ENCODE assay signal across 3 worm cellular contexts in the genomic region with DNA sequence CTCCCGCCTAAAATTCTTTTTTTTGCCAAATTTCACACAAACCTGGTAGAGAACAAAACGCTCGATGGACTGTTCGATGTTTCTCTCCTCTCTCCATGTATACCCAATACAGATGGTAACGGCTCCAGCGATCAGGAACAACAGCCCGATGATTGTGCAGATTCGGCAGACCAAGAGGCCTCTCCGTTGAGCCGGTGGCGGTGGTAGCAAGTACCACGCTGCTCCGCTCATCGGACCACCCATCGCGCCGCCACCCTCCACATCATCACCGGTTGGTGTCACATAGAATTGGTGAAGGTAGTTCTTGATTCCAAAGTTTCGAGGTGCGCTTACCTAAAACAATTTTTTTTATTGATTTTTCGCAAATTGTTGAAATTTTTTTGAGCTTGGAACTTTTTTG.
TF ChIP-seq lines count a peak whose summit lies in the region.

No protein-coding gene starts in this region.

TF ChIP-seq in whole organism, L1 larva, 84 proteins besides CTCF, POLR2A, EP300 and RAD21:
- 0 out of 2 replicates have a peak, but pooled peaks have one; percentile 74 for TF ChIP-seq ets-5 (GFP tag; IDR thresholded peaks at IDR 0.05; lab: Robert Waterston, UW)
- no peak for TF ChIP-seq lsy-2 (tag; optimal IDR thresholded peaks at IDR 0.05; lab: Kevin White, UChicago)
- peak; percentile 4 for TF ChIP-seq ceh-8 (GFP tag; optimal IDR thresholded peaks at IDR 0.05; lab: Kevin White, UChicago)

TF ChIP-seq in whole organism, L4 larva, 104 proteins besides CTCF, POLR2A, EP300 and RAD21:
- peak; percentile 80 for TF ChIP-seq set-16 (GFP tag; IDR thresholded peaks at IDR 0.05; lab: Robert Waterston, UW)
- no peak for TF ChIP-seq T20F7.1 (GFP tag; optimal IDR thresholded peaks at IDR 0.05; lab: Kevin White, UChicago)
- peak; percentile 18; the same call in 1 of the 2 replicates for TF ChIP-seq hmg-1.1 (GFP tag; IDR thresholded peaks at IDR 0.05; lab: Robert Waterston, UW)
- TF ChIP-seq aha-1 (tag; lab: Kevin White, UChicago) = peak; percentile 41
- no peak for TF ChIP-seq hlh-30 (tag; optimal IDR thresholded peaks at IDR 0.05; lab: Kevin White, UChicago; ENCODE audit: insufficient read depth)

TF ChIP-seq in whole organism, young adult, 124 proteins besides CTCF, POLR2A, EP300 and RAD21:
- TF ChIP-seq let-607 (tag; optimal IDR thresholded peaks at IDR 0.05; lab: Kevin White, UChicago) (no peak), egl-44 (GFP tag; IDR thresholded peaks at IDR 0.05; lab: Robert Waterston, UW) (no peak), aptf-2 (GFP tag; conservative IDR thresholded peaks at IDR 0.05; lab: Robert Waterston, UW) (no peak), C17E4.6 (GFP tag; IDR thresholded peaks at IDR 0.05; lab: Robert Waterston, UW) (no peak), B0019.2 (GFP tag; conservative IDR thresholded peaks at IDR 0.05; lab: Robert Waterston, UW) (no peak), unc-62 (GFP tag; optimal IDR thresholded peaks at IDR 0.05; lab: Kevin White, UChicago) (no peak), aptf-3 (GFP tag; IDR thresholded peaks at IDR 0.05; lab: Robert Waterston, UW) (0 out of 2 replicates have a peak, but pooled peaks have one; percentile 19), nfyb-1 (GFP tag; IDR thresholded peaks at IDR 0.05; lab: Robert Waterston, UW) (no peak), hmg-1.2 (GFP tag; IDR thresholded peaks at IDR 0.05; lab: Robert Waterston, UW) (0 out of 2 replicates have a peak, but pooled peaks have one; percentile 7), F39B2.1 (GFP tag; IDR thresholded peaks at IDR 0.05; lab: Robert Waterston, UW) (0 out of 2 replicates have a peak, but pooled peaks have one; percentile 18), Y67H2A.10 (GFP tag; conservative IDR thresholded peaks at IDR 0.05; lab: Robert Waterston, UW) (no peak), let-526 (GFP tag; IDR thresholded peaks at IDR 0.05; lab: Robert Waterston, UW) (no peak), nhr-80 (tag; optimal IDR thresholded peaks at IDR 0.05; lab: Kevin White, UChicago) (no peak), zim-3 (tag; optimal IDR thresholded peaks at IDR 0.05; lab: Kevin White, UChicago) (no peak), lin-26 (GFP tag; IDR thresholded peaks at IDR 0.05; lab: Robert Waterston, UW) (no peak), B0035.1 (tag; optimal IDR thresholded peaks at IDR 0.05; lab: Kevin White, UChicago) (no peak), mcd-1 (GFP tag; IDR thresholded peaks at IDR 0.05; lab: Robert Waterston, UW) (0 out of 2 replicates have a peak, but pooled peaks have one; percentile 11), madf-10 (tag; optimal IDR thresholded peaks at IDR 0.05; lab: Kevin White, UChicago) (no peak), madf-3 (GFP tag; IDR thresholded peaks at IDR 0.05; lab: Robert Waterston, UW) (0 out of 2 replicates have a peak, but pooled peaks have one; percentile 47), Y53G8AR.9 (GFP tag; conservative IDR thresholded peaks at IDR 0.05; lab: Robert Waterston, UW) (0 out of 2 replicates have a peak, but pooled peaks have one; percentile 15), hsf-1 (GFP tag; IDR thresholded peaks at IDR 0.05; lab: Robert Waterston, UW) (no peak), nfya-2 (GFP tag; IDR thresholded peaks at IDR 0.05; lab: Robert Waterston, UW) (no peak), ceh-58 (GFP tag; IDR thresholded peaks at IDR 0.05; lab: Robert Waterston, UW) (no peak), D2030.7 (GFP tag; IDR thresholded peaks at IDR 0.05; lab: Robert Waterston, UW) (no peak), dpl-1 (GFP tag; optimal IDR thresholded peaks at IDR 0.05; lab: Kevin White, UChicago) (no peak), hmg-20 (GFP tag; IDR thresholded peaks at IDR 0.05; lab: Robert Waterston, UW) (no peak), F57C9.4 (tag; optimal IDR thresholded peaks at IDR 0.05; lab: Kevin White, UChicago) (no peak), nhr-179 (tag; optimal IDR thresholded peaks at IDR 0.05; lab: Kevin White, UChicago) (no peak), Y79H2A.3 (GFP tag; conservative IDR thresholded peaks at IDR 0.05; lab: Robert Waterston, UW) (no peak), egl-18 (GFP tag; IDR thresholded peaks at IDR 0.05; lab: Robert Waterston, UW) (0 out of 2 replicates have a peak, but pooled peaks have one; percentile 45), ceh-100 (GFP tag; IDR thresholded peaks at IDR 0.05; lab: Robert Waterston, UW) (no peak), repo-1 (tag; optimal IDR thresholded peaks at IDR 0.05; lab: Kevin White, UChicago) (no peak), ets-4 (GFP tag; optimal IDR thresholded peaks at IDR 0.05; lab: Kevin White, UChicago) (no peak), zfh-2 (GFP tag; conservative IDR thresholded peaks at IDR 0.05; lab: Robert Waterston, UW) (peak; percentile 80), C06A6.2 (GFP tag; conservative IDR thresholded peaks at IDR 0.05; lab: Robert Waterston, UW) (no peak), F49E8.2 (tag; optimal IDR thresholded peaks at IDR 0.05; lab: Kevin White, UChicago; ENCODE audit: insufficient read depth) (no peak), mxl-1 (tag; optimal IDR thresholded peaks at IDR 0.05; lab: Kevin White, UChicago) (no peak)
